Worm (Caenorhabditis elegans) whole organism, young adult: ENCODE measurements around the gene F38B2.4.
A peak's percentile ranks its signal among the peaks of the same experiment; 100 is the strongest.

Source experiments
- B0035.1 ChIP-seq: sonication (generic microtip); optimal IDR thresholded peaks from 2 replicates; lab custom pipeline; 2016; ENCODE audit warnings: missing genetic modification characterization, mild to moderate bottlenecking, missing compliant biosample characterization, missing genotype, missing genetic modification reagents
- C17E4.6 ChIP-seq: fragments of 200-800 bp; sonication (Bioruptor generic); IDR thresholded peaks from 2 replicates; pipeline ENCODE4 v1.3.6; 2022; ENCODE audit warnings: missing genetic modification reagents, missing genetic modification characterization, missing compliant biosample characterization
- F23B12.7 ChIP-seq: sonication (generic microtip); optimal IDR thresholded peaks from 2 replicates; lab custom pipeline; 2017; ENCODE audit warnings: missing genetic modification characterization, mild to moderate bottlenecking, missing compliant biosample characterization, antibody characterized with exemption, moderate library complexity; ENCODE audit not compliant: insufficient read depth
- F49E8.2 ChIP-seq: sonication (generic microtip); optimal IDR thresholded peaks from 3 replicates; lab custom pipeline; 2017; ENCODE audit warnings: missing genetic modification characterization, mild to moderate bottlenecking, missing compliant biosample characterization, antibody characterized with exemption, moderate library complexity; ENCODE audit not compliant: insufficient read depth
- F55B11.4 ChIP-seq: sonication (generic microtip); optimal IDR thresholded peaks from 2 replicates; lab custom pipeline; 2016; ENCODE audit warnings: missing compliant biosample characterization, missing genetic modification characterization, borderline replicate concordance; ENCODE audit not compliant: insufficient read depth
- F57C9.4 ChIP-seq: sonication (generic microtip); optimal IDR thresholded peaks from 2 replicates; lab custom pipeline; 2017; ENCODE audit warnings: mild to moderate bottlenecking, missing genetic modification characterization, missing compliant biosample characterization
- K11D2.4 ChIP-seq: fragments of 200-800 bp; sonication (Bioruptor generic); IDR thresholded peaks from 2 replicates; pipeline ENCODE4 v1.3.6; 2022; ENCODE audit warnings: missing genetic modification reagents, missing genetic modification characterization, missing compliant biosample characterization
- Y53F4B.3 ChIP-seq: fragments of 200-800 bp; sonication (Bioruptor generic); IDR thresholded peaks from 2 replicates; pipeline ENCODE4 v1.3.6; 2022; ENCODE audit warnings: missing genetic modification reagents, missing genetic modification characterization, missing compliant biosample characterization
- ZK185.1 ChIP-seq: sonication (generic microtip); optimal IDR thresholded peaks from 2 replicates; lab custom pipeline; 2016; ENCODE audit warnings: mild to moderate bottlenecking, missing genetic modification characterization, missing compliant biosample characterization; ENCODE audit not compliant: poor library complexity, severe bottlenecking
- aptf-2 ChIP-seq: fragments of 200-800 bp; sonication (Bioruptor generic); conservative IDR thresholded peaks from 2 replicates; pipeline ENCODE4 v1.3.6; 2022; ENCODE audit warnings: missing genetic modification reagents, missing genetic modification characterization, missing compliant biosample characterization
- atf-7 ChIP-seq: sonication (generic microtip); optimal IDR thresholded peaks from 2 replicates; lab custom pipeline; 2017; ENCODE audit warnings: mild to moderate bottlenecking, missing genetic modification characterization, missing compliant biosample characterization
- attf-6 ChIP-seq: fragments of 200-800 bp; sonication (Bioruptor generic); IDR thresholded peaks from 2 replicates; pipeline ENCODE4 v1.3.6; 2022; ENCODE audit warnings: missing genetic modification reagents, missing genetic modification characterization, missing compliant biosample characterization
- bed-1 ChIP-seq: fragments of 200-800 bp; sonication (Bioruptor generic); IDR thresholded peaks from 2 replicates; pipeline ENCODE4 v1.3.6; 2022; ENCODE audit warnings: missing genetic modification reagents, missing genetic modification characterization, missing compliant biosample characterization
- cebp-1 ChIP-seq, 2 experiments: fragments of 200-800 bp in 1 of 2; sonication (Bioruptor generic) in 1 of 2; sonication (generic microtip) in 1 of 2; IDR thresholded peaks in 1 of 2; optimal IDR thresholded peaks in 1 of 2; 2 replicates each; pipeline versions ENCODE4 v1.3.6 to Lab custom; 2017 to 2022; ENCODE audit warnings: missing compliant biosample characterization in 2 of 2, missing genetic modification characterization in 2 of 2, mild to moderate bottlenecking in 1 of 2, missing genetic modification reagents in 1 of 2, moderate library complexity in 1 of 2
- ceh-40 ChIP-seq: fragments of 200-800 bp; sonication (Bioruptor generic); IDR thresholded peaks from 2 replicates; pipeline ENCODE4 v1.3.6; 2022; ENCODE audit warnings: missing genetic modification characterization, missing compliant biosample characterization
- ceh-79 ChIP-seq: sonication (generic microtip); optimal IDR thresholded peaks from 2 replicates; lab custom pipeline; 2017; ENCODE audit warnings: mild to moderate bottlenecking, missing genetic modification characterization, missing compliant biosample characterization
- chd-7 ChIP-seq: sonication (generic microtip); optimal IDR thresholded peaks from 2 replicates; lab custom pipeline; 2016; ENCODE audit warnings: mild to moderate bottlenecking, missing genetic modification characterization, moderate library complexity, missing compliant biosample characterization
- die-1 ChIP-seq: sonication (generic microtip); optimal IDR thresholded peaks from 2 replicates; lab custom pipeline; 2016; ENCODE audit warnings: missing genotype, mild to moderate bottlenecking, missing genetic modification characterization, missing compliant biosample characterization
- dox-1 ChIP-seq: fragments of 200-800 bp; sonication (Bioruptor generic); IDR thresholded peaks from 2 replicates; pipeline ENCODE4 v1.3.6; 2022; ENCODE audit warnings: missing genetic modification reagents, missing genetic modification characterization, missing compliant biosample characterization
- dpff-1 ChIP-seq: sonication (generic microtip); optimal IDR thresholded peaks from 2 replicates; lab custom pipeline; 2017; ENCODE audit warnings: mild to moderate bottlenecking, missing genetic modification characterization, missing compliant biosample characterization
- efl-1 ChIP-seq: fragments of 150-350 bp; optimal IDR thresholded peaks from 2 replicates; lab custom pipeline; 2014; ENCODE audit warnings: missing biosample characterization, missing genetic modification reagents, missing genetic modification characterization
- egl-18 ChIP-seq: fragments of 200-800 bp; sonication (Bioruptor generic); IDR thresholded peaks from 2 replicates; pipeline ENCODE4 v1.3.6; 2022; ENCODE audit warnings: missing genetic modification reagents, missing genetic modification characterization, missing compliant biosample characterization
- fkh-3 ChIP-seq: sonication (generic microtip); optimal IDR thresholded peaks from 2 replicates; lab custom pipeline; 2016; ENCODE audit warnings: mild to moderate bottlenecking, missing genetic modification characterization, missing compliant biosample characterization
- hlh-26 ChIP-seq: fragments of 200-800 bp; sonication (Bioruptor generic); conservative IDR thresholded peaks from 2 replicates; pipeline ENCODE4 v1.3.6; 2022; ENCODE audit warnings: missing genetic modification reagents, missing genetic modification characterization, missing compliant biosample characterization
- hmg-20 ChIP-seq: fragments of 200-800 bp; sonication (Bioruptor generic); IDR thresholded peaks from 2 replicates; pipeline ENCODE4 v1.3.6; 2022; ENCODE audit warnings: missing genetic modification reagents, missing genetic modification characterization, missing compliant biosample characterization
- let-607 ChIP-seq, 2 experiments: fragments of 200-800 bp in 1 of 2; sonication (Bioruptor generic) in 1 of 2; sonication (generic microtip) in 1 of 2; optimal IDR thresholded peaks; 2 replicates each; lab custom pipeline; 2016 to 2018; ENCODE audit warnings: mild to moderate bottlenecking in 2 of 2, missing compliant biosample characterization in 2 of 2, missing genetic modification characterization in 2 of 2, moderate library complexity in 2 of 2, missing genotype in 1 of 2
- lin-35 ChIP-seq, 3 experiments: fragments of 150-350 bp in 2 of 3; sonication (generic microtip) in 1 of 3; optimal IDR thresholded peaks; 2 replicates each; lab custom pipeline; 2014 to 2018; ENCODE audit warnings: missing biosample characterization in 3 of 3, missing genetic modification characterization in 3 of 3, missing genetic modification reagents in 3 of 3
- lin-40 ChIP-seq: sonication (generic microtip); optimal IDR thresholded peaks from 2 replicates; lab custom pipeline; 2016; ENCODE audit warnings: missing genetic modification characterization, mild to moderate bottlenecking, missing compliant biosample characterization, missing genotype, missing genetic modification reagents
- lin-54 ChIP-seq: fragments of 200-800 bp; sonication (Bioruptor generic); optimal IDR thresholded peaks from 2 replicates; lab custom pipeline; 2018; ENCODE audit warnings: mild to moderate bottlenecking, missing genetic modification characterization, missing compliant biosample characterization
- lsy-27 ChIP-seq: sonication (generic microtip); optimal IDR thresholded peaks from 2 replicates; lab custom pipeline; 2017; ENCODE audit warnings: missing genetic modification characterization, mild to moderate bottlenecking, missing compliant biosample characterization, antibody characterized with exemption, missing genotype, borderline replicate concordance; ENCODE audit not compliant: insufficient read depth
- madf-10 ChIP-seq: sonication (generic microtip); optimal IDR thresholded peaks from 2 replicates; lab custom pipeline; 2016; ENCODE audit warnings: mild to moderate bottlenecking, missing genetic modification characterization, missing compliant biosample characterization
- mes-4 ChIP-seq: sonication (generic microtip); optimal IDR thresholded peaks from 2 replicates; lab custom pipeline; 2016; ENCODE audit warnings: missing genotype, missing genetic modification characterization, missing compliant biosample characterization
- mxl-1 ChIP-seq: sonication (generic microtip); optimal IDR thresholded peaks from 2 replicates; lab custom pipeline; 2016; ENCODE audit warnings: missing genetic modification characterization, missing compliant biosample characterization
- nfya-1 ChIP-seq: sonication (generic microtip); optimal IDR thresholded peaks from 2 replicates; lab custom pipeline; 2017; ENCODE audit warnings: antibody characterized with exemption, missing compliant biosample characterization, missing genetic modification characterization, borderline replicate concordance; ENCODE audit not compliant: insufficient read depth
- nfya-2 ChIP-seq: fragments of 200-800 bp; sonication (Bioruptor generic); IDR thresholded peaks from 2 replicates; pipeline ENCODE4 v1.3.6; 2022; ENCODE audit warnings: missing genetic modification reagents, missing genetic modification characterization, missing compliant biosample characterization
- rcor-1 ChIP-seq: fragments of 200-800 bp; sonication (Bioruptor generic); IDR thresholded peaks from 2 replicates; pipeline ENCODE4 v1.3.6; 2022; ENCODE audit warnings: missing genetic modification reagents, missing genetic modification characterization, missing compliant biosample characterization
- rpc-1 ChIP-seq, 2 experiments: fragments of 150-350 bp in 1 of 2; sonication (generic microtip) in 1 of 2; optimal IDR thresholded peaks; 2 replicates each; lab custom pipeline; 2014 to 2018; ENCODE audit warnings: missing biosample characterization in 1 of 2, missing genetic modification characterization in 1 of 2, missing genetic modification reagents in 1 of 2, missing genotype in 1 of 2
- sptf-2 ChIP-seq: fragments of 200-800 bp; sonication (Bioruptor generic); optimal IDR thresholded peaks from 2 replicates; lab custom pipeline; 2018; ENCODE audit warnings: mild to moderate bottlenecking, missing genetic modification characterization, missing compliant biosample characterization
- tbx-9 ChIP-seq: sonication (generic microtip); optimal IDR thresholded peaks from 2 replicates; lab custom pipeline; 2016; ENCODE audit warnings: borderline replicate concordance, missing genetic modification characterization, inconsistent platforms, missing compliant biosample characterization
- unc-130 ChIP-seq: sonication (generic microtip); optimal IDR thresholded peaks from 2 replicates; lab custom pipeline; 2016; ENCODE audit warnings: missing genetic modification reagents, missing genetic modification characterization, missing compliant biosample characterization
- zfh-2 ChIP-seq: fragments of 200-800 bp; sonication (Bioruptor generic); conservative IDR thresholded peaks from 2 replicates; pipeline ENCODE4 v1.3.6; 2022; ENCODE audit warnings: missing genetic modification reagents, missing genetic modification characterization, missing compliant biosample characterization
- ztf-18 ChIP-seq: sonication (generic microtip); optimal IDR thresholded peaks from 2 replicates; lab custom pipeline; 2016; ENCODE audit warnings: missing genotype, mild to moderate bottlenecking, missing genetic modification characterization, missing compliant biosample characterization
- ztf-22 ChIP-seq: fragments of 200-800 bp; sonication (Bioruptor generic); optimal IDR thresholded peaks from 2 replicates; lab custom pipeline; 2018; ENCODE audit warnings: mild to moderate bottlenecking, missing genetic modification characterization, moderate library complexity, missing compliant biosample characterization
- ztf-28 ChIP-seq: fragments of 200-800 bp; sonication (Bioruptor generic); IDR thresholded peaks from 2 replicates; pipeline ENCODE4 v1.3.6; 2022; ENCODE audit warnings: missing genetic modification reagents, missing genetic modification characterization, missing compliant biosample characterization

Gene F38B2.4

DNA sequence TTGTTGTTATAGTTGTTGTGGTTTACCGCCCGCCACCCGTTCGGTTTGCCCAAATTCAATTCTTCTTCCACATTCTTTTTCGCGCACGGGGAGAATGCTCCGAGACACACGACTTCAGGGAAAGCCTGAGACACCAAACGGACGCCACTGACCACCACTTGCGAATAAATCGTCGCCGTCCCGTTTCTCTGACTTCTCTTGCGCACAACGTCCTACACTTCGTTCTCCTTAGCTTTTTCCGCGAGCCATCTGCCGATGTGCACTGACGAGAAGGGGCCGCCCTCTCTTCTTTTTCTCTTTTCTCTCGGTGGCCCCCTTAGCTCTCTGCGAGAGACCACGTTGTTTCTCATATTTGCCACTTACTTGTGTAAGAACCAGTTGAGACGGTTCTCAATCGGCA is 30.4 kb downstream of the F38B2.4 start, which contains the start of gene C03A3.1:
C03A3.1 (plus strand) TSS at position 291 of the 400 bp plus-strand sequence.
- TF ChIP-seq C17E4.6 (GFP tag; lab: Robert Waterston, UW) = no peak
- peak; percentile 39 for TF ChIP-seq ztf-18 (tag; lab: Kevin White, UChicago)
- no peak for TF ChIP-seq lin-35 (GFP tag; optimal IDR thresholded peaks at IDR 0.05; lab: Kevin White, UChicago)
- TF ChIP-seq B0035.1 (tag; lab: Kevin White, UChicago) = no peak

DNA sequence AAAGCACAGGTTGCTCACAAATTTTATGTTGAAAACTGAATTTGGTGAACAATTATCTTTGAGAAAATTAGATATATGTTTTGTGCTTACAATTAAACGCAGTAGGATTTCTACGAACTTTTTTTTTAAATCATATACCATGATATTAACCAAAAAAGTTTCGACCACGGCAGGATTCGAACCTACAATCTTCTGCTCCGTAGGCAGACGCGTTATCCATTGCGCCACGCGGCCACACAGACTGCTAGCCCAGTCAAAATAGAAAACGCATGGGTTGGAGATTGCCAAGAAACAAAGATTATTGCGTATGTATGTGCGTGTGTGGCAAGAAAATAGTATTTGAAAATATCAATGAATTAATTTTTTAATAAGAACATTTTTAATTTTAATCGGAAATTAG is 35.1 kb downstream of the F38B2.4 start:
- TF ChIP-seq aptf-2 (GFP tag; lab: Robert Waterston, UW) = no peak
- no peak for TF ChIP-seq C17E4.6 (GFP tag; lab: Robert Waterston, UW)
- no peak for TF ChIP-seq F55B11.4 (tag; lab: Kevin White, UChicago)
- TF ChIP-seq dpff-1 = no peak
- TF ChIP-seq F57C9.4 (tag; lab: Kevin White, UChicago) = no peak
- no peak for TF ChIP-seq cebp-1 (GFP tag; IDR thresholded peaks at IDR 0.05; lab: Robert Waterston, UW)
- no peak for TF ChIP-seq cebp-1 (tag; optimal IDR thresholded peaks at IDR 0.05; lab: Kevin White, UChicago)
- peak; percentile 65 for TF ChIP-seq mxl-1
- TF ChIP-seq dox-1 (GFP tag; lab: Robert Waterston, UW) = no peak
- no peak for TF ChIP-seq K11D2.4 (GFP tag; lab: Robert Waterston, UW)
- no peak for TF ChIP-seq hmg-20 (GFP tag; lab: Robert Waterston, UW)
- TF ChIP-seq madf-10 (tag; lab: Kevin White, UChicago) = peak; percentile 64
- TF ChIP-seq atf-7 (tag; lab: Kevin White, UChicago) = no peak
- TF ChIP-seq chd-7 (tag; lab: Kevin White, UChicago) = peak; percentile 12
- TF ChIP-seq nfya-1 (tag; lab: Kevin White, UChicago) = no peak
- TF ChIP-seq F23B12.7 (tag; lab: Kevin White, UChicago) = no peak
- peak; percentile 60 for TF ChIP-seq lin-40
- no peak for TF ChIP-seq lin-54 (GFP tag; lab: Kevin White, UChicago)
- TF ChIP-seq sptf-2 (GFP tag; lab: Kevin White, UChicago) = peak; percentile 78
- TF ChIP-seq attf-6 (GFP tag; lab: Robert Waterston, UW) = no peak
- TF ChIP-seq rpc-1 (optimal IDR thresholded peaks at IDR 0.05; lab: Kevin White, UChicago) = peak; percentile 91
- TF ChIP-seq rpc-1 (tag; optimal IDR thresholded peaks at IDR 0.05; lab: Kevin White, UChicago) = peak; percentile 94
- TF ChIP-seq hlh-26 (GFP tag; lab: Robert Waterston, UW) = no peak
- TF ChIP-seq ztf-22 (GFP tag; lab: Kevin White, UChicago) = no peak
- 0 out of 2 replicates have a peak, but pooled peaks have one; percentile 50 for TF ChIP-seq ztf-28 (GFP tag; lab: Robert Waterston, UW)
- no peak for TF ChIP-seq ceh-79 (tag; lab: Kevin White, UChicago)
- TF ChIP-seq die-1 (tag; lab: Kevin White, UChicago) = peak; percentile 81
- TF ChIP-seq let-607 (tag; optimal IDR thresholded peaks at IDR 0.05; lab: Kevin White, UChicago) = peak in 1 of 2 experiments; percentile 42
- TF ChIP-seq bed-1 (GFP tag; lab: Robert Waterston, UW) = no peak
- TF ChIP-seq nfya-2 (GFP tag; lab: Robert Waterston, UW) = no peak
- 0 out of 2 replicates have a peak, but pooled peaks have one; percentile 45 for TF ChIP-seq ceh-40 (GFP tag; lab: Robert Waterston, UW)
- TF ChIP-seq fkh-3 (tag; lab: Kevin White, UChicago) = no peak
- no peak for TF ChIP-seq egl-18 (GFP tag; lab: Robert Waterston, UW)
- no peak for TF ChIP-seq zfh-2 (GFP tag; lab: Robert Waterston, UW)
- TF ChIP-seq efl-1 (GFP tag; lab: Kevin White, UChicago) = no peak
- TF ChIP-seq rcor-1 = peak; percentile 41; the same call in 1 of the 2 replicates
- TF ChIP-seq Y53F4B.3 (GFP tag; lab: Robert Waterston, UW) = peak; percentile 63
- no peak for TF ChIP-seq F49E8.2 (tag; lab: Kevin White, UChicago)
- TF ChIP-seq unc-130 (GFP tag; lab: Kevin White, UChicago) = peak; percentile 42
- TF ChIP-seq lsy-27 (tag; lab: Kevin White, UChicago) = no peak
- peak; percentile 77 for TF ChIP-seq mes-4
- TF ChIP-seq tbx-9 (tag; lab: Kevin White, UChicago) = no peak
- peak; percentile 88 for TF ChIP-seq ZK185.1 (tag; lab: Kevin White, UChicago)
